Worm (Caenorhabditis elegans): ENCODE results near the gene dhs-13.

ce11 chrV:1803043-1803442 is 31.5 kb upstream of the dhs-13 start, which contains the start of gene srt-41:
- TF ChIP-seq pes-1 (GFP tag; IDR thresholded peaks at IDR 0.05) (no peak), tbx-37 (GFP tag; conservative IDR thresholded peaks at IDR 0.05) (no peak), ama-1 (optimal IDR thresholded peaks at IDR 0.05) (no peak), hnd-1 (tag; optimal IDR thresholded peaks at IDR 0.05) (no peak), tra-4 (tag; optimal IDR thresholded peaks at IDR 0.05) (no peak)
